Fruit fly (Drosophila melanogaster) whole organism, larva: ENCODE results near the gene Cog1.

ENCODE experiments used
- noc ChIP-seq: fragments of 200-800 bp; sonication (Bioruptor generic); optimal IDR thresholded peaks from 3 replicates; lab custom pipeline; 2019; ENCODE audit warnings: missing biosample characterization, mild to moderate bottlenecking, missing genetic modification characterization, moderate library complexity

The Cog1 gene

dm6 chr3R:12219497-12219896 is at the start of gene Cog1:
Gene Cog1, minus strand, starts transcription at chr3R:12219686.
- TF ChIP-seq noc: no peak

DNA sequence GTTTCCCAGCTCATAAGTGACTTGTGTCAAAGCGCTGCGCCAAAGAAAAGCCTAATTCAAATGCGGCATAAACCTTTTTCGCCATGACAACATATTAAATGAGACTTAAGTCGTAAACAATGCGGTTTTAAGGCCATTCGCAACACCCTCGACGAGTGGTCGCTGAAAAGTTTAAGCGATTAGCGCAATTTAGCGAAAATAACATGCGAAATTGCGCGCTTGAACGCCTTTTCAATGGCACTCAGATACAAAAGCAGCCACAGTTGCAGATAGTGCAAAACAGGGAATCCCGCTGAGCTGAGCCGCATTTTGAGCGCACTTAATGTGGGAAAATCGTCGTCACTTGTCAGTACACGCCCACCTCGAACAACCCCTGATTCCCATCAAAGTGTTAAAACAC is 41.2 kb upstream of the Cog1 start, which contains the start of gene CG44038:
CG44038 (plus strand) TSS at position 301 of the 400 bp plus-strand sequence.
- no peak for TF ChIP-seq noc

- TF ChIP-seq noc: no peak
Measured at dm6 chr3R:12259819-12260218, 40.3 kb upstream of the Cog1 start.

DNA sequence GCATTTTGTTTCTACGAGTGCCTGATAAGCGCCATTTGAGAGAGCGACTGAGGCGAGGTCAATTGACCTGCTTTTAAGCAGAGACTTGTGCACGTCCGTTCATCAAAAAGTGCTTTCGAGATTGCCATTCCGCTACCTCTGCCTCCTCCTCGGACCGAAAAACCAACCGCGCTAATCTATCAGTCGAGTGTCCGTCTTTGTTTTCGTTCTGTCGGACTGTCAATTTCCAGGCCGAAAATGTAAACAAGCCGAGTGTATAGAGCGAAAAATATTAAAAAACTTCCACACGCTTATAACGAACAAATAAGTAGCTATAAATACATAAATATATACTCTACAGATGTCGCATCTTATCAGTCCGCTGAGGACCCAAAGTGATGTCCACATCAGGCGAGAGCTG is 39.5 kb upstream of the Cog1 start:
- peak; percentile 58 for TF ChIP-seq noc

dm6 chr3R:12258437-12258836 is 39.0 kb upstream of the Cog1 start, which contains the start of the genes CG44037 and svp:
Gene CG44037, plus strand, starts transcription at chr3R:12258737.
Gene svp, plus strand, starts transcription at chr3R:12258737.
- TF ChIP-seq noc: no peak

DNA sequence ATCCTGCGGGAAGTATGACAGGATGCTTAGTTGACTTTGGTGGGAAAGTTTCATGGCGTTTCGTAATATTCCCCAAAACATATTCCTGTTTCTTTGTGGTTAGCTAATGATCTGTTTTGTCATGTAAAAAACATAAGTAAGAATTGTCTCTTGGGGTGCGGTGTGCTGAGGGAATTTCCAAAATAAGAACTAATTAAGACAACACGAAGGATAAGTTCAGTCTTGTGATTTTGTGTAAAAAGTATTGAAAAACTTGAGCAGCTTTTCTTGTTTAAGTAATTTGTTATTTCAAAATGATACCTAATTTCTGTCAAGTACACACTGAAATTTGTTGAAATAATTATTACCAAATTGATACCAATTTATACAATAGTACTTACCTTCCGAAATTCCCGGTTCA is 34.4 kb upstream of the Cog1 start, which contains the start of gene CG3942:
CG3942 (plus strand) TSS at position 301 of the 400 bp plus-strand sequence.
- no peak for TF ChIP-seq noc

- TF ChIP-seq noc: no peak
Measured at dm6 chr3R:12252457-12253065, 33.1 kb upstream of the Cog1 start.

dm6 chr3R:12251534-12251933 is 32.0 kb upstream of the Cog1 start:
- no peak for TF ChIP-seq noc

dm6 chr3R:12250204-12250603 is 30.7 kb upstream of the Cog1 start:
- TF ChIP-seq noc: no peak

DNA sequence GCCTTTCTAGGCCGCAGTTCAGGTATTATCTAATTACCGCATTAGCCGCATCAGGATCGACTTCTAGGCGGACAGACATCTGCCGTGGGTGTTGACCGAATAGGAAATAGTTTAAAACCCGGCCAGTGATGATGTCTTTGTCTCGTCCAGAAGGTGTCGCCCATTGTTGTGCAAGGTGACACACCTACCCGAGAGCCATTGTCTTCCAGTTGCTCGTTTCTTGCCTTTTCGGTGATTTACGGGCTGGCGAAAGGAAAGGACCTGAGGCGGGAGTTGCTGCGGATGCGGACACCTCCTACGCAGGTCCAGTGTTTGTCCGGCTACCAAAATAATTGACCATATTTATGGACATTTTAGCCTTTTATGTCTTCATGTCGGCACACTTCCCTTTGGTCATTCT is 28.8 kb upstream of the Cog1 start:
- no peak for TF ChIP-seq noc

dm6 chr3R:12244468-12245060 is 25.1 kb upstream of the Cog1 start:
- TF ChIP-seq noc: peak; percentile 70

DNA sequence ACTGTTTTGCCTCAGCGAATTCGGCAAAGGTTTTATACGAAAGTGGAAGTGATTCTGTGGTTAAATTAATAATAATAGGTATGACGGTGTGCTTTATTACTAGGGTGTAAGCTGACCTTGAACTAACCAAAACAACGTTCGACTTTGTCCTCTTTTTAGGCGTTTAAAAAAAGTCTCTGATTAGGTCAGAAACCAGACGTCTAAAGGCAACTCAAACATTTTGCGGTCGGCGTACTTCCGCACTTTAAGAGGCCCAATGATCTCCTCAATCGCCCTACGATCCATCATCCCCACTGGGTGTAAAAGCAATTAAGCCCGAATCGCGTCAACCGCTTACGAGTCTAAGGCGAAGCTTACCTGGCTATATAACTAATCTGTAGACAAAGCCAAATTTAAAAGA is 19.7 kb upstream of the Cog1 start, which contains the start of gene Cyp313a3:
Cyp313a3 (minus strand) TSS at position 101 of the 400 bp plus-strand sequence.
- TF ChIP-seq noc: no peak

- TF ChIP-seq noc: no peak
Measured at dm6 chr3R:12236804-12237203, 17.3 kb upstream of the Cog1 start, which contains the start of gene Cyp313a2. Gene Cyp313a2, minus strand, starts transcription at chr3R:12236904.

- TF ChIP-seq noc: no peak
Measured at dm6 chr3R:12234584-12234983, 15.1 kb upstream of the Cog1 start, which contains the start of gene Cyp313a5. Gene Cyp313a5, minus strand, starts transcription at chr3R:12234684.

DNA sequence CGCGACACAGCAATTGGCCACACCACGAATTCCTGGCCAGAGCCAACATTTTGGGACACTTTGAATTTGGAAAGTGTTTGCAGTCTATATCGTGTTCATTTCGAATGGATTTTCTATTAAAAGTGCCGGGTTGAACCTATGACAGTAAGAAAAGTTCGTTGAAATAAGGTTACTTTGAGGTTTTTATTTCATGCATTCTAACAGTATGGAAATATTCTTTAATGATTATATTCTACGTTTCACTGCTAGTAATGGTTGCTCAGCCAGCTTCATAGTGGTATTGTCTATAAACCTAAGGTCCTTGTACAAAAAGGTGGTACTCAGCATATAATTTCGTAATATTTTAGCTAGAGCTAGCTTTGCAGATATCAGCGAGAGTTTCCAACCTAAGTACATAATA is 13.1 kb upstream of the Cog1 start, which contains the start of gene Pglym87:
Pglym87 (minus strand) TSS at position 101 of the 400 bp plus-strand sequence.
- TF ChIP-seq noc: no peak

DNA sequence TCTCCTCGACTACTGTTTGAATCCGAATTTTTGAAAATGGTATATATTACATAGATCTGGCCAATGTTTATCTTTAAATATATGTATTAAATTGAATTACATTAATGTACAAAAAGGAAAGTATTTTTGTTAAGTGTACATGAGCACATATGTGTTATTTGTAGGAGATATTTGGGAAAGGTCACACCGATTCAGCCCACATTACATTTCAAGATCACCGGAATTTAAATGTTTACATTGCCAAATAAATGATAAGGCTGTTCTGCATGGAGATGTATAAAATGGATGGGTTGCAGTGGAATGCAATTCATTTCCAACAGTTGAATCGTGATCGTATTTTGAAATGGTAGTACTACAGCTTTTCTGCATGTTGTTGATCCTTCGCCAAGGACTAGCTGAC is 9.6 kb upstream of the Cog1 start, which contains the start of gene CG3916:
CG3916 (plus strand) TSS at position 301 of the 400 bp plus-strand sequence.
- no peak for TF ChIP-seq noc

dm6 chr3R:12226239-12226638 is 6.8 kb upstream of the Cog1 start, which contains the start of gene CG12256:
Gene CG12256, minus strand, starts transcription at chr3R:12226339.
- TF ChIP-seq noc: no peak

DNA sequence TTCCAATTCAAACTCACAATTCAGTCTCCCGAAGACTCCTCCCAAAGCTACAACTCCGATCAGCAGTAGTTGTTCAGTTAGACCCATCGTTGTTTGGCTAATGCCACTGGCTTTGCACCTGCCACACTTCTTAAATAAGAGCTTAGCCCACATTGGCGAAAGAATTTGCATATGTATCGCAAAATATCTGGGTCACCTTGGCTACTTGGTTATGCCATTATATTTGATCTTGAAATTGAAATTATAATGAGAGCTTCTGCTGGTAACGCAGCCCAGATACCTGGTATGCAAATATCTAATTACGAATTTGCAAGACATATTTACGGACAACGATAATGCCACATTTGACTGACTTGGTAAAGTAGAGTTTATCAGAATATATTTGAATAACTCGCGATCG is 5.4 kb upstream of the Cog1 start, which contains the start of gene CG17404:
CG17404 (minus strand) TSS at position 101 of the 400 bp plus-strand sequence.
- TF ChIP-seq noc: no peak
